Worm (Caenorhabditis elegans): ENCODE results near the gene irg-8.

DNA sequence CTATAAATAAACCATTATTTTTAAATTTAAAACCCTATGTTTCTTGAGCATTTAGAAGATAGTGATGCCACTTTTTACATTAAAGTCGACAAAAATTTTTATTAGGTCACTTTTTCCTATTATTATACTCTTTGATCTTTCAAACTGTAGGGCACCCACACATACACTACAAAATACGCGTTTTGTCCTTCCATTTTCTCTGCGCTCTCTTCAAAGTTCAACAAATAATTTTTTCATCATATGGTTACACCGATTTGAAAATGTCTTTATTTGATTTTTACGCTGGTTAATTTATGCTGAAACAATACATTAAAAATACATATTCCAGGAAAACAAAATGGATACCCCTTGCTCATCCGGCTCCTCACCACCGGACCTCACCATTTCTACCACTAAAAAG lies 44.8 kb upstream of the irg-8 start, which contains the start of gene nhr-202:
- TF ChIP-seq C16A3.4 (tag; optimal IDR thresholded peaks at IDR 0.05) (no peak), snu-23 (GFP tag; optimal IDR thresholded peaks at IDR 0.05) (peak; percentile 29)

Data from whole organism, L1 larva.